Fruit fly (Drosophila melanogaster) S2 (cell line): ENCODE data around the gene Nt5a.

Experiments
- CG8478 ChIP-seq: fragments of >200 bp; optimal IDR thresholded peaks from 2 replicates; lab custom pipeline; 2018
- CTCF ChIP-seq, 2 experiments: fragments of >200 bp; optimal IDR thresholded peaks; 2 replicates each; lab custom pipeline; 2018

- TF ChIP-seq CG8478 (lab: Kevin White, UChicago) (no peak), CTCF (optimal IDR thresholded peaks at IDR 0.05; lab: Kevin White, UChicago) (no peak)
Measured at dm6 chr3L:1320230-1320930, 13.2 kb upstream of the Nt5a start.
